Fruit fly (Drosophila melanogaster) whole organism, embryonic: ENCODE data around the gene CG31793.
A peak's percentile ranks its signal among the peaks of the same experiment; 100 is the strongest.

Experiments
- CG10147 ChIP-seq: fragments of 200-800 bp; sonication (Bioruptor generic); optimal IDR thresholded peaks from 2 replicates; lab custom pipeline; 2019; ENCODE audit warnings: missing biosample characterization, mild to moderate bottlenecking, missing genetic modification characterization, moderate library complexity
- CG11247 ChIP-seq: fragments of 200-800 bp; sonication (Bioruptor generic); IDR thresholded peaks from 2 replicates; pipeline ENCODE4 v1.3.6; 2022; ENCODE audit warnings: missing biosample characterization, missing genetic modification characterization
- CG13287 ChIP-seq: fragments of 200-800 bp; sonication (Bioruptor generic); IDR thresholded peaks from 2 replicates; pipeline ENCODE4 v1.3.6; 2022; ENCODE audit warnings: missing biosample characterization, missing genetic modification characterization; ENCODE audit not compliant: partially characterized antibody
- CG13894 ChIP-seq: fragments of 200-800 bp; sonication (Bioruptor generic); optimal IDR thresholded peaks from 3 replicates; lab custom pipeline; 2018; ENCODE audit warnings: missing biosample characterization, mild to moderate bottlenecking, missing genetic modification characterization, moderate library complexity
- CG1602 ChIP-seq: fragments of 200-800 bp; sonication (Bioruptor generic); optimal IDR thresholded peaks from 3 replicates; lab custom pipeline; 2016; ENCODE audit warnings: missing biosample characterization, missing genetic modification characterization
- CG17361 ChIP-seq: fragments of 200-800 bp; sonication (Bioruptor generic); IDR thresholded peaks from 3 replicates; pipeline ENCODE4 v1.3.6; 2022; ENCODE audit warnings: missing biosample characterization, missing genetic modification characterization
- CG18599 ChIP-seq: fragments of 200-800 bp; sonication (Bioruptor generic); optimal IDR thresholded peaks from 3 replicates; lab custom pipeline; 2017; ENCODE audit warnings: missing biosample characterization, missing genetic modification characterization, mild to moderate bottlenecking, moderate library complexity, missing genetic modification reagents
- CG18619 ChIP-seq: fragments of 200-800 bp; sonication (Bioruptor generic); optimal IDR thresholded peaks from 3 replicates; lab custom pipeline; 2017; ENCODE audit warnings: missing biosample characterization, mild to moderate bottlenecking, missing genetic modification characterization
- CG31224 ChIP-seq: fragments of 200-800 bp; sonication (Bioruptor generic); IDR thresholded peaks from 2 replicates; pipeline ENCODE4 v1.3.6; 2022; ENCODE audit warnings: missing biosample characterization, missing genetic modification characterization
- CG33557 ChIP-seq: fragments of 200-800 bp; sonication (Bioruptor generic); optimal IDR thresholded peaks from 2 replicates; lab custom pipeline; 2019; ENCODE audit warnings: missing biosample characterization, mild to moderate bottlenecking, missing genetic modification characterization, moderate library complexity
- CG3995 ChIP-seq: fragments of 200-800 bp; sonication (Bioruptor generic); optimal IDR thresholded peaks from 3 replicates; lab custom pipeline; 2016; ENCODE audit warnings: missing biosample characterization, missing genetic modification characterization
- CG4404 ChIP-seq: fragments of 200-800 bp; sonication (Bioruptor generic); IDR thresholded peaks from 2 replicates; pipeline ENCODE4 v1.3.6; 2022; ENCODE audit warnings: missing biosample characterization, missing genetic modification characterization
- CG4617 ChIP-seq: fragments of 200-800 bp; sonication (Bioruptor generic); optimal IDR thresholded peaks from 3 replicates; lab custom pipeline; 2016; ENCODE audit warnings: missing biosample characterization, missing genetic modification characterization, borderline replicate concordance
- CG6272 ChIP-seq: fragments of 200-800 bp; sonication (Bioruptor generic); IDR thresholded peaks from 2 replicates; pipeline ENCODE4 v1.3.6; 2022; ENCODE audit warnings: missing biosample characterization, missing genetic modification characterization
- CG6813 ChIP-seq: fragments of 200-800 bp; sonication (Bioruptor generic); optimal IDR thresholded peaks from 2 replicates; lab custom pipeline; 2017; ENCODE audit warnings: missing biosample characterization, missing genetic modification characterization, mild to moderate bottlenecking, moderate library complexity, missing genetic modification reagents
- CG7745 ChIP-seq: fragments of 200-800 bp; sonication (Bioruptor generic); optimal IDR thresholded peaks from 2 replicates; lab custom pipeline; 2018; ENCODE audit warnings: missing biosample characterization, mild to moderate bottlenecking, missing genetic modification characterization, moderate library complexity
- CG7928 ChIP-seq: fragments of 200-800 bp; sonication (Bioruptor generic); optimal IDR thresholded peaks from 2 replicates; lab custom pipeline; 2017; ENCODE audit warnings: missing biosample characterization, mild to moderate bottlenecking, missing genetic modification characterization
- CG8281 ChIP-seq: fragments of 200-800 bp; sonication (Bioruptor generic); optimal IDR thresholded peaks from 2 replicates; lab custom pipeline; 2018; ENCODE audit warnings: missing biosample characterization, mild to moderate bottlenecking, missing genetic modification characterization, moderate library complexity
- CG9215 ChIP-seq: fragments of 200-800 bp; sonication (Bioruptor generic); IDR thresholded peaks from 2 replicates; pipeline ENCODE4 v1.3.6; 2022; ENCODE audit warnings: missing biosample characterization, missing genetic modification characterization
- Chrac-16 ChIP-seq: fragments of 200-800 bp; sonication (Bioruptor generic); optimal IDR thresholded peaks from 3 replicates; lab custom pipeline; 2016; ENCODE audit warnings: missing biosample characterization, missing genetic modification characterization
- CoRest ChIP-seq: fragments of 200-800 bp; sonication (Bioruptor generic); optimal IDR thresholded peaks from 3 replicates; lab custom pipeline; 2018; ENCODE audit warnings: missing biosample characterization, mild to moderate bottlenecking, missing genetic modification characterization, moderate library complexity
- Dll ChIP-seq: fragments of 200-800 bp; sonication (Bioruptor generic); IDR thresholded peaks from 4 replicates; pipeline ENCODE4 v1.3.6; 2022; ENCODE audit warnings: missing biosample characterization, missing genetic modification characterization; ENCODE audit not compliant: partially characterized antibody
- ERR ChIP-seq: fragments of 200-800 bp; sonication (Bioruptor generic); optimal IDR thresholded peaks from 2 replicates; lab custom pipeline; 2016; ENCODE audit warnings: missing biosample characterization, missing genetic modification characterization
- Fer2 ChIP-seq: fragments of 200-800 bp; sonication (Bioruptor generic); optimal IDR thresholded peaks from 2 replicates; lab custom pipeline; 2018; ENCODE audit warnings: missing biosample characterization, mild to moderate bottlenecking, missing genetic modification characterization, moderate library complexity
- HHEX ChIP-seq: fragments of 200-800 bp; sonication (Bioruptor generic); optimal IDR thresholded peaks from 3 replicates; lab custom pipeline; 2017; ENCODE audit warnings: missing biosample characterization, mild to moderate bottlenecking, missing genetic modification characterization, missing genetic modification reagents
- Hmx ChIP-seq: fragments of 200-800 bp; sonication (Bioruptor generic); optimal IDR thresholded peaks from 2 replicates; lab custom pipeline; 2016; ENCODE audit warnings: missing biosample characterization, missing genetic modification characterization
- Hr3 ChIP-seq: fragments of 200-800 bp; sonication (Bioruptor generic); optimal IDR thresholded peaks from 3 replicates; lab custom pipeline; 2016; ENCODE audit warnings: missing biosample characterization, missing genetic modification characterization
- Hr78 ChIP-seq, 2 experiments: fragments of 200-800 bp in 1 of 2; fragments of >200 bp in 1 of 2; sonication (Bioruptor generic) in 1 of 2; optimal IDR thresholded peaks; 2 replicates each; lab custom pipeline; 2017 to 2019; ENCODE audit warnings: missing biosample characterization in 2 of 2, missing genetic modification characterization in 2 of 2, mild to moderate bottlenecking in 1 of 2, moderate library complexity in 1 of 2
- Nf-YC ChIP-seq: fragments of 200-800 bp; optimal IDR thresholded peaks from 3 replicates; lab custom pipeline; 2019; ENCODE audit warnings: missing biosample characterization, mild to moderate bottlenecking, missing genetic modification characterization, moderate library complexity
- PHDP ChIP-seq: fragments of 200-800 bp; sonication (Bioruptor generic); optimal IDR thresholded peaks from 3 replicates; lab custom pipeline; 2018; ENCODE audit warnings: missing biosample characterization, mild to moderate bottlenecking, missing genetic modification characterization, moderate library complexity
- btn ChIP-seq: fragments of 200-800 bp; sonication (Bioruptor generic); optimal IDR thresholded peaks from 2 replicates; lab custom pipeline; 2016; ENCODE audit warnings: missing biosample characterization, missing genetic modification characterization
- cato ChIP-seq: fragments of 200-800 bp; sonication (Bioruptor generic); optimal IDR thresholded peaks from 2 replicates; lab custom pipeline; 2016; ENCODE audit warnings: missing biosample characterization, missing genetic modification characterization, borderline replicate concordance
- chif ChIP-seq, 2 experiments: fragments of 200-800 bp; sonication (Bioruptor generic); optimal IDR thresholded peaks; 3 replicates each; lab custom pipeline; 2016; ENCODE audit warnings: missing biosample characterization in 2 of 2, missing genetic modification characterization in 2 of 2
- chm ChIP-seq: fragments of 200-800 bp; sonication (Bioruptor generic); IDR thresholded peaks from 2 replicates; pipeline ENCODE4 v1.3.6; 2022; ENCODE audit warnings: missing biosample characterization, missing genetic modification characterization
- esg ChIP-seq: fragments of 200-800 bp; sonication (Bioruptor generic); conservative IDR thresholded peaks from 2 replicates; pipeline ENCODE4 v1.3.6; 2022; ENCODE audit warnings: missing biosample characterization, missing genetic modification characterization
- fru ChIP-seq: fragments of >200 bp; optimal IDR thresholded peaks from 2 replicates; lab custom pipeline; 2017
- gfzf ChIP-seq: fragments of 200-800 bp; sonication (Bioruptor generic); optimal IDR thresholded peaks from 2 replicates; lab custom pipeline; 2016; ENCODE audit warnings: missing biosample characterization, mild to moderate bottlenecking, missing genetic modification characterization, moderate library complexity
- hb ChIP-seq: fragments of 200-800 bp; sonication (Bioruptor generic); IDR thresholded peaks from 3 replicates; pipeline ENCODE4 v1.3.6; 2022; ENCODE audit warnings: missing biosample characterization, missing genetic modification characterization; ENCODE audit not compliant: partially characterized antibody
- insv ChIP-seq, 2 experiments: fragments of 200-800 bp; sonication (Bioruptor generic); optimal IDR thresholded peaks; 3 replicates each; lab custom pipeline; 2016 to 2018; ENCODE audit warnings: missing biosample characterization in 2 of 2, missing genetic modification characterization in 2 of 2
- ken ChIP-seq: fragments of 200-800 bp; sonication (Bioruptor generic); IDR thresholded peaks from 3 replicates; pipeline ENCODE4 v1.3.6; 2022; ENCODE audit warnings: missing biosample characterization, missing genetic modification characterization
- klu ChIP-seq: fragments of 200-800 bp; sonication (Bioruptor generic); IDR thresholded peaks from 2 replicates; pipeline ENCODE4 v1.3.6; 2022; ENCODE audit warnings: missing biosample characterization, missing genetic modification characterization
- row ChIP-seq: fragments of 200-800 bp; sonication (Bioruptor generic); IDR thresholded peaks from 3 replicates; pipeline ENCODE4 v1.3.6; 2022; ENCODE audit warnings: missing biosample characterization, missing genetic modification characterization
- sd ChIP-seq: fragments of 200-800 bp; sonication (Bioruptor generic); optimal IDR thresholded peaks from 3 replicates; lab custom pipeline; 2018; ENCODE audit warnings: missing biosample characterization, mild to moderate bottlenecking, missing genetic modification characterization, moderate library complexity
- tin ChIP-seq: fragments of 200-800 bp; sonication (Bioruptor generic); optimal IDR thresholded peaks from 3 replicates; lab custom pipeline; 2016; ENCODE audit warnings: missing biosample characterization, missing genetic modification characterization
- trh ChIP-seq: fragments of 200-800 bp; sonication (Bioruptor generic); optimal IDR thresholded peaks from 2 replicates; lab custom pipeline; 2016; ENCODE audit warnings: missing biosample characterization, missing genetic modification characterization
- unc-4 ChIP-seq: fragments of 200-800 bp; sonication (Bioruptor generic); IDR thresholded peaks from 2 replicates; pipeline ENCODE4 v1.3.6; 2022; ENCODE audit warnings: missing biosample characterization, missing genetic modification characterization; ENCODE audit not compliant: partially characterized antibody
- vnd ChIP-seq: fragments of 200-800 bp; sonication (Bioruptor generic); IDR thresholded peaks from 3 replicates; pipeline ENCODE4 v1.3.6; 2022; ENCODE audit warnings: missing biosample characterization, missing genetic modification characterization; ENCODE audit not compliant: partially characterized antibody

Gene CG31793

dm6 chr2L:18987078-18987895, 15.9 kb upstream of the CG31793 start, which contains the start of the genes Swip-1 and EMC5 (continued):
- TF ChIP-seq gfzf (GFP tag; lab: Kevin White, UChicago) (peak; percentile 76), CG6813 (GFP tag; lab: Kevin White, UChicago) (no peak), CG11247 (GFP tag; lab: Robert Waterston, UW) (peak; percentile 64), insv (GFP tag; optimal IDR thresholded peaks at IDR 0.05; lab: Kevin White, UChicago) (peak in 1 of 2 experiments; percentile 87), chif (GFP tag; optimal IDR thresholded peaks at IDR 0.05; lab: Kevin White, UChicago) (no peak), Nf-YC (tag; lab: Kevin White, UChicago) (peak; percentile 78), Dll (GFP tag; lab: Robert Waterston, UW) (peak; percentile 78), CG17361 (peak; percentile 89), Hmx (GFP tag; lab: Kevin White, UChicago) (no peak), CG7928 (GFP tag; lab: Kevin White, UChicago) (peak; percentile 33), CG9215 (peak; percentile 56), CG33557 (GFP tag; lab: Kevin White, UChicago) (peak; percentile 58), sd (tag; lab: Kevin White, UChicago) (peak; percentile 60), CG13894 (tag; lab: Kevin White, UChicago) (peak; percentile 29), CG7745 (no peak), CG6272 (GFP tag; lab: Robert Waterston, UW) (peak; percentile 51), CoRest (tag; lab: Kevin White, UChicago) (peak; percentile 88), CG31224 (GFP tag; lab: Robert Waterston, UW) (0 out of 2 replicates have a peak, but pooled peaks have one; percentile 11), vnd (peak; percentile 53; the same call in 1 of the 3 replicates), CG3995 (peak; percentile 6), row (peak; percentile 82), CG18599 (GFP tag; lab: Kevin White, UChicago) (peak; percentile 47), unc-4 (GFP tag; lab: Robert Waterston, UW) (peak; percentile 58; the same call in 1 of the 2 replicates), ERR (no peak), Chrac-16 (peak; percentile 46), esg (GFP tag; lab: Robert Waterston, UW) (peak; percentile 50), CG10147 (GFP tag; lab: Kevin White, UChicago) (peak; percentile 23), CG4404 (GFP tag; lab: Robert Waterston, UW) (peak; percentile 36; the same call in 1 of the 2 replicates), klu (GFP tag; lab: Robert Waterston, UW) (peak; percentile 49; the same call in 1 of the 2 replicates), CG4617 (peak; percentile 52), CG8281 (tag; lab: Kevin White, UChicago) (no peak), CG13287 (GFP tag; lab: Robert Waterston, UW) (peak; percentile 57), Hr78 (GFP tag; optimal IDR thresholded peaks at IDR 0.05; lab: Kevin White, UChicago) (peak in 1 of 2 experiments; percentile 15), HHEX (GFP tag; lab: Kevin White, UChicago) (peak; percentile 35), tin (GFP tag; lab: Kevin White, UChicago) (peak; percentile 56), chm (peak; percentile 87), PHDP (tag; lab: Kevin White, UChicago) (peak; percentile 62), CG18619 (GFP tag; lab: Kevin White, UChicago) (peak; percentile 52), trh (GFP tag; lab: Kevin White, UChicago) (peak; percentile 51), CG1602 (GFP tag; lab: Kevin White, UChicago) (peak; percentile 30), fru (lab: Kevin White, UChicago) (no peak), hb (GFP tag; lab: Robert Waterston, UW) (peak; percentile 42; the same call in 1 of the 3 replicates), ken (GFP tag; lab: Robert Waterston, UW) (peak; percentile 67; the same call in 2 of the 3 replicates), Fer2 (tag; lab: Kevin White, UChicago) (peak; percentile 28), cato (GFP tag; lab: Kevin White, UChicago) (peak; percentile 26), Hr3 (GFP tag; lab: Kevin White, UChicago) (peak; percentile 77), btn (no peak)
